Fruit fly (Drosophila melanogaster): ENCODE measurements around the gene CG43367.

- TF ChIP-seq CTCF (optimal IDR thresholded peaks at IDR 0.05) (no peak), CG8478 (optimal IDR thresholded peaks at IDR 0.05) (no peak)
Observed at dm6 chr3L:4221792-4222191, 28.0 kb downstream of the CG43367 start.

Data from S2 (cell line).